Fruit fly (Drosophila melanogaster) S2 (cell line): ENCODE results near the gene BCAS2.

Experiments used
- CG8478 ChIP-seq: fragments of >200 bp; optimal IDR thresholded peaks from 2 replicates; lab custom pipeline; 2018
- CTCF ChIP-seq, 2 experiments: fragments of >200 bp; optimal IDR thresholded peaks; 2 replicates each; lab custom pipeline; 2018

DNA sequence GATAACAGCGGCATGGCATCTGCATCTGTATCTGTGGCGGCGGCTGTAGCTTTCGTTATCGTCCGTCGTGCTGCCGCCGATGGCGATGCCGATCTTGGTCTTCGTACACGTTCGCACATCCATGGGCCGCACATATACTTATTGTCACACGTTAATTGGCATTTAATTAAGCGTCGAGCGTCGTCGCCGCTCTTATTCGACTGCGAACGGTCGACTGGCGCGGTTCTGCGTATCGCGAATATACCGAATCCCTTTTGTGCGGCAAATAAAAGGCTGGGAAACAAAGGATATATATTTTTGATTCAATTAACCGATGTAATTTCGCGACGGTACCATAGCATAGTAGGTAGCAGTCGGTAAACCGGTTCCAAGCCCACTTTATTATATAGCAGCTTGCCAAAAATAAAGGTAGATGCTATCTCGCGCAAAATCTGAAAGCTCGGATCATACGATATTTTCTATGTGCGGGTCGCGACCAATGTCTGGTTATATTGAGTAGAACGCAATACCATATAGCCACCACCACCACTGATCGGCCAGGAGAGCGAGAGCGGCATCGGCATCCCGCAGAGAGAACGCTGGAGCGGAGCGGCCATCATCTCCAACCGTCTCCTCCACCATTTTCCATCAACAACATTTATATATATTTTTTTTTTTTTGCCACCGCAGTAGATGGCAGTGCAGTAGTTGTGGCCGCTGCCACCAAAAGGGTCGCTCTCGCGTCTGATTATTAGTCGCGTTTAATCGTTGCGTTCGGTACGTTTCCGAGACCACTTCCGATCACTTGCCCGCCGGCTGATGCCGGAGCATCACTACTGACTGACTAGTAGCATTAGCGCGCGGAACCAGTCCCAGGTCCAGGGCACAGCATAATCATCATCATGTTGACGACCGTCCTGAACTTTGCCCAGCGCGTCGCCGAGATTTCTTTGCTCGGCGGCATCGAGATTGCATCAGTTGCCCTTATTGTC, 3.1 kb upstream of the BCAS2 start, which contains the start of gene mino:
- TF ChIP-seq CG8478: no peak
- TF ChIP-seq CTCF (optimal IDR thresholded peaks at IDR 0.05; lab: Kevin White, UChicago): no peak
